Fruit fly (Drosophila melanogaster): ENCODE data around the gene CG5167.

The CG5167 gene

dm6 chr3R:12402935-12403334 lies 3.4 kb upstream of the CG5167 start (continued):
- TF ChIP-seq repo (GFP tag; optimal IDR thresholded peaks at IDR 0.05) (peak; percentile 98), en (GFP tag; optimal IDR thresholded peaks at IDR 0.05) (peak; percentile 94), CG16863 (GFP tag; optimal IDR thresholded peaks at IDR 0.05) (peak; percentile 93), CG17186 (GFP tag; optimal IDR thresholded peaks at IDR 0.05) (peak; percentile 97), HHEX (GFP tag; optimal IDR thresholded peaks at IDR 0.05) (peak; percentile 98), trem (tag; optimal IDR thresholded peaks at IDR 0.05) (peak; percentile 98), NC2α (GFP tag; optimal IDR thresholded peaks at IDR 0.05) (peak; percentile 91), CG10543 (GFP tag; optimal IDR thresholded peaks at IDR 0.05) (peak; percentile 100), CG17359 (tag; optimal IDR thresholded peaks at IDR 0.05) (peak; percentile 98), CG16779 (GFP tag; IDR thresholded peaks at IDR 0.05) (peak; percentile 92), tna (GFP tag; IDR thresholded peaks at IDR 0.05; ENCODE audit: partially characterized antibody) (no peak), CG10565 (GFP tag; optimal IDR thresholded peaks at IDR 0.05) (peak; percentile 98), amos (GFP tag; IDR thresholded peaks at IDR 0.05; ENCODE audit: partially characterized antibody) (no peak), CG7987 (GFP tag; optimal IDR thresholded peaks at IDR 0.05) (peak; percentile 96), dimm (GFP tag; IDR thresholded peaks at IDR 0.05) (peak; percentile 86), ash1 (GFP tag; optimal IDR thresholded peaks at IDR 0.05) (peak; percentile 85), Dek (tag; optimal IDR thresholded peaks at IDR 0.05) (peak; percentile 97), az2 (GFP tag; optimal IDR thresholded peaks at IDR 0.05) (peak; percentile 97), Dfd (GFP tag; optimal IDR thresholded peaks at IDR 0.05) (no peak), ara (GFP tag; IDR thresholded peaks at IDR 0.05) (peak; percentile 99), tx (GFP tag; optimal IDR thresholded peaks at IDR 0.05) (peak; percentile 84), Asciz (GFP tag; optimal IDR thresholded peaks at IDR 0.05) (peak; percentile 98), org-1 (GFP tag; optimal IDR thresholded peaks at IDR 0.05) (peak; percentile 90), Sry-β (GFP tag; optimal IDR thresholded peaks at IDR 0.05) (peak; percentile 74), scrt (GFP tag; optimal IDR thresholded peaks at IDR 0.05) (peak; percentile 99), CG9215 (GFP tag; IDR thresholded peaks at IDR 0.05) (peak; percentile 80; the same call in 1 of the 2 replicates), CHES-1-like (GFP tag; optimal IDR thresholded peaks at IDR 0.05) (peak; percentile 90), NK7.1 (GFP tag; optimal IDR thresholded peaks at IDR 0.05) (peak; percentile 95), CG3847 (GFP tag; IDR thresholded peaks at IDR 0.05) (peak; percentile 94), jing (GFP tag; optimal IDR thresholded peaks at IDR 0.05) (peak; percentile 93), CTCF (GFP tag; optimal IDR thresholded peaks at IDR 0.05) (peak; percentile 70), CG1647 (GFP tag; optimal IDR thresholded peaks at IDR 0.05) (peak; percentile 98), CG10366 (GFP tag; IDR thresholded peaks at IDR 0.05) (peak; percentile 95), chm (GFP tag; IDR thresholded peaks at IDR 0.05) (peak; percentile 100), CG32772 (GFP tag; IDR thresholded peaks at IDR 0.05) (peak; percentile 88), gro (GFP tag; optimal IDR thresholded peaks at IDR 0.05) (peak; percentile 97), CG34224 (GFP tag; IDR thresholded peaks at IDR 0.05; ENCODE audit: partially characterized antibody) (peak; percentile 55; the same call in 1 of the 3 replicates), CG16813 (GFP tag; IDR thresholded peaks at IDR 0.05; ENCODE audit: partially characterized antibody) (0 out of 3 replicates have a peak, but pooled peaks have one; percentile 32), CG17361 (GFP tag; IDR thresholded peaks at IDR 0.05) (peak; percentile 98), crc (GFP tag; optimal IDR thresholded peaks at IDR 0.05) (peak; percentile 91), CG10654 (GFP tag; optimal IDR thresholded peaks at IDR 0.05) (peak; percentile 97), CG8290 (GFP tag; optimal IDR thresholded peaks at IDR 0.05) (peak; percentile 96), CG8290 (tag; optimal IDR thresholded peaks at IDR 0.05) (peak; percentile 95 to 97), zen (tag; optimal IDR thresholded peaks at IDR 0.05) (peak; percentile 100), CG15514 (GFP tag; optimal IDR thresholded peaks at IDR 0.05) (peak; percentile 95), CG9932 (GFP tag; IDR thresholded peaks at IDR 0.05) (no peak; the same call in 1 of the 2 replicates), CG4328 (GFP tag; optimal IDR thresholded peaks at IDR 0.05) (peak; percentile 97), CG1024 (GFP tag; IDR thresholded peaks at IDR 0.05) (peak; percentile 97), D19B (GFP tag; optimal IDR thresholded peaks at IDR 0.05) (peak; percentile 95), sima (GFP tag; optimal IDR thresholded peaks at IDR 0.05) (peak; percentile 91), pfk (GFP tag; optimal IDR thresholded peaks at IDR 0.05) (peak; percentile 76)

Measured in whole organism, embryonic.